Worm (Caenorhabditis elegans) whole organism, L2 larva: Measurements from ENCODE around the gene acr-25.
A peak's percentile ranks its signal among the peaks of the same experiment; 100 is the strongest.

ENCODE experiments used
- F13H6.1 ChIP-seq: sonication (generic microtip); optimal IDR thresholded peaks from 2 replicates; lab custom pipeline; 2016; ENCODE audit warnings: missing genetic modification characterization, missing compliant biosample characterization
- R02D3.7 ChIP-seq: fragments of 150-350 bp; optimal IDR thresholded peaks from 2 replicates; lab custom pipeline; 2014; ENCODE audit warnings: missing biosample characterization, missing genetic modification characterization
- aly-2 ChIP-seq: fragments of 150-350 bp; optimal IDR thresholded peaks from 2 replicates; lab custom pipeline; 2014; ENCODE audit warnings: missing biosample characterization, missing genetic modification characterization
- ama-1 ChIP-seq: fragments of 150-350 bp; optimal IDR thresholded peaks from 2 replicates; lab custom pipeline; 2018; ENCODE audit warnings: inconsistent platforms
- blmp-1 ChIP-seq: sonication (generic microtip); optimal IDR thresholded peaks from 2 replicates; lab custom pipeline; 2017; ENCODE audit warnings: missing genetic modification characterization, mild to moderate bottlenecking, missing compliant biosample characterization, antibody characterized with exemption, moderate library complexity; ENCODE audit not compliant: insufficient read depth
- ceh-16 ChIP-seq: fragments of 150-350 bp; optimal IDR thresholded peaks from 2 replicates; lab custom pipeline; 2014; ENCODE audit warnings: missing biosample characterization, missing genetic modification characterization
- crh-2 ChIP-seq: sonication (generic microtip); optimal IDR thresholded peaks from 2 replicates; lab custom pipeline; 2017; ENCODE audit warnings: missing biosample characterization, missing genetic modification characterization
- dmd-4 ChIP-seq: sonication (generic microtip); optimal IDR thresholded peaks from 2 replicates; lab custom pipeline; 2017; ENCODE audit warnings: missing biosample characterization, missing genetic modification characterization
- elt-1 ChIP-seq: fragments of 150-350 bp; optimal IDR thresholded peaks from 2 replicates; lab custom pipeline; 2014; ENCODE audit warnings: missing biosample characterization, missing genetic modification characterization
- elt-3 ChIP-seq: sonication (generic microtip); optimal IDR thresholded peaks from 2 replicates; lab custom pipeline; 2017; ENCODE audit warnings: missing biosample characterization, missing genetic modification characterization
- gmeb-1 ChIP-seq: fragments of 150-350 bp; optimal IDR thresholded peaks from 2 replicates; lab custom pipeline; 2014; ENCODE audit warnings: missing biosample characterization, missing genetic modification characterization
- lin-11 ChIP-seq: fragments of 150-350 bp; sonication (generic microtip); optimal IDR thresholded peaks from 2 replicates; lab custom pipeline; 2014; ENCODE audit warnings: missing biosample characterization, missing genetic modification characterization, inconsistent platforms, mixed read lengths
- mab-5 ChIP-seq: fragments of 150-350 bp; optimal IDR thresholded peaks from 2 replicates; lab custom pipeline; 2014; ENCODE audit warnings: missing biosample characterization, missing genetic modification characterization
- mbf-1 ChIP-seq: sonication (generic microtip); optimal IDR thresholded peaks from 2 replicates; lab custom pipeline; 2017; ENCODE audit warnings: missing biosample characterization, missing genetic modification characterization
- mdl-1 ChIP-seq, 2 experiments: fragments of 150-350 bp in 1 of 2; sonication (generic microtip) in 1 of 2; optimal IDR thresholded peaks; 2 replicates each; lab custom pipeline; 2017; ENCODE audit warnings: missing biosample characterization in 2 of 2, missing genetic modification characterization in 2 of 2
- nhr-10 ChIP-seq: sonication (generic microtip); optimal IDR thresholded peaks from 2 replicates; lab custom pipeline; 2017; ENCODE audit warnings: missing biosample characterization, missing genetic modification characterization
- nhr-11 ChIP-seq: fragments of 150-350 bp; optimal IDR thresholded peaks from 2 replicates; lab custom pipeline; 2014; ENCODE audit warnings: missing biosample characterization, missing genetic modification characterization
- nhr-12 ChIP-seq: fragments of 150-350 bp; optimal IDR thresholded peaks from 2 replicates; lab custom pipeline; 2014; ENCODE audit warnings: missing biosample characterization, missing genetic modification characterization
- nhr-129 ChIP-seq: fragments of 150-350 bp; optimal IDR thresholded peaks from 2 replicates; lab custom pipeline; 2014; ENCODE audit warnings: missing biosample characterization, missing genetic modification characterization
- nhr-23 ChIP-seq: fragments of 150-350 bp; optimal IDR thresholded peaks from 2 replicates; lab custom pipeline; 2014; ENCODE audit warnings: missing biosample characterization, missing genetic modification reagents, missing genetic modification characterization
- nhr-237 ChIP-seq: fragments of 150-350 bp; optimal IDR thresholded peaks from 2 replicates; lab custom pipeline; 2014; ENCODE audit warnings: missing biosample characterization, missing genetic modification characterization
- nhr-25 ChIP-seq: fragments of 150-350 bp; sonication (generic microtip); optimal IDR thresholded peaks from 3 replicates; lab custom pipeline; 2014; ENCODE audit warnings: missing biosample characterization, missing genetic modification characterization
- nhr-6 ChIP-seq: fragments of 150-350 bp; optimal IDR thresholded peaks from 2 replicates; lab custom pipeline; 2014; ENCODE audit warnings: missing biosample characterization, missing genetic modification characterization
- peb-1 ChIP-seq: fragments of 150-350 bp; optimal IDR thresholded peaks from 2 replicates; lab custom pipeline; 2014; ENCODE audit warnings: missing biosample characterization, missing genetic modification characterization
- sem-4 ChIP-seq: fragments of 150-350 bp; optimal IDR thresholded peaks from 2 replicates; lab custom pipeline; 2014; ENCODE audit warnings: missing biosample characterization, missing genetic modification reagents, missing genetic modification characterization
- sma-3 ChIP-seq: sonication (generic microtip); optimal IDR thresholded peaks from 2 replicates; lab custom pipeline; 2016; ENCODE audit warnings: missing genetic modification reagents, missing genetic modification characterization, missing compliant biosample characterization
- sma-9 ChIP-seq, 2 experiments: fragments of 150-350 bp in 1 of 2; sonication (generic microtip) in 1 of 2; optimal IDR thresholded peaks; 2 replicates each; lab custom pipeline; 2014 to 2016; ENCODE audit warnings: missing genetic modification characterization in 2 of 2, mild to moderate bottlenecking in 1 of 2, missing biosample characterization in 1 of 2, missing compliant biosample characterization in 1 of 2, missing genetic modification reagents in 1 of 2, moderate library complexity in 1 of 2
- snpc-4 ChIP-seq: fragments of 150-350 bp; optimal IDR thresholded peaks from 2 replicates; lab custom pipeline; 2014; ENCODE audit warnings: missing biosample characterization, missing genetic modification characterization
- unc-39 ChIP-seq: fragments of 150-350 bp; optimal IDR thresholded peaks from 2 replicates; lab custom pipeline; 2014; ENCODE audit warnings: missing biosample characterization, missing genetic modification characterization
- unc-55 ChIP-seq: fragments of 150-350 bp; sonication (generic microtip); optimal IDR thresholded peaks from 3 replicates; lab custom pipeline; 2014; ENCODE audit warnings: missing biosample characterization, missing genetic modification reagents, missing genetic modification characterization
- unc-62 ChIP-seq: fragments of 150-350 bp; optimal IDR thresholded peaks from 2 replicates; lab custom pipeline; 2014; ENCODE audit warnings: missing biosample characterization, missing genetic modification reagents, missing genetic modification characterization
- ztf-11 ChIP-seq: sonication (generic microtip); optimal IDR thresholded peaks from 2 replicates; lab custom pipeline; 2017; ENCODE audit warnings: missing biosample characterization, missing genetic modification characterization

acr-25 gene

DNA sequence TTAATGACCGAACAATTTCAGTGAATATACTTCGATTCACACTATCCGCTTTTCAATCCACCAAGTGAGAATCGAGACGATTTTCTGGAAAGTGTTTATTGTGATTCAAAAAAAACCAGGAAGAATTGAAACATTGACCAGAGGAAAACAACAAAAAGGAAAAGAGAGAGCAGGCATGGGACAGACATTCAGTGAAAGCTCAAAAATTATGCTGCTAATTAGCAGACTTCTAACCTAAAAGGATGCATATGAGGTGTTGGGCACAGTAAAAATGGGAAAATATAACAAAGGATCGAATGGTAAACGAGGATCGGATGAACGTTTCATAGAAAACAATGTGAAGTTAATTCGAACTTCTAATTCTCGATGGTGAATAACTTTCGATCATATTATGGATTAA is 46.5 kb upstream of the acr-25 start:
- TF ChIP-seq mab-5 (tag; lab: Kevin White, UChicago) (no peak), elt-1 (tag; lab: Kevin White, UChicago) (no peak), aly-2 (no peak)

DNA sequence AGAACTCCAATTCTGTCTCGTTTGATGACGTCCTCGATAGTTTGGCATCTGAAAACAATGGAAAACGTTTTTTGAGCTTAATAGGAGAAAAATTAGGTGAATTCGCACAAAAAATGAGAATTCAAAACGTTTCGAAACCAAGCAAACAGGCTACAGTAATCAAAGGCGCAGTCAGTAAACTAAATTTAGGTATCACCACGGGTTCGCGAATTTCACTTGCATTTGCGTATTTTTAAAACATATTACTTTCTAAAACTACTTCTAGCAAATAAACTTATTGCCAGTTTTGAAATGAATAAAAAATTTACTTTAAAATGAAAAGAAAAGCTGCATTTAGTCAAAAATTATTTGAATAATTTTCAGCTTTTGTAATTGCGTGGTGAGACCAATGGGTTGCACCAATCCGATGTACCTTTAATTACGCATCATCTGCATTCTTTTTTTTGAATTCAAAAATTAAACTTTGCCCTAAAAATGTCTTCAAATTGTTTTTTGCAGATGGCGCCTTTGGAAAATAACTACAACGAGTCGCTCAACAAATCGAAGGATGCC is 45.0 kb upstream of the acr-25 start, which contains the start of the genes Y73B6BL.23 and htp-2:
Y73B6BL.23 (minus strand) TSS at position 51 of the 552 bp plus-strand sequence.
htp-2 (plus strand) TSS at position 492 of the 552 bp plus-strand sequence.
- no peak for TF ChIP-seq peb-1 (tag; lab: Kevin White, UChicago)
- no peak for TF ChIP-seq ztf-11 (tag; lab: Kevin White, UChicago)
- TF ChIP-seq elt-3 (tag; lab: Kevin White, UChicago), result no peak
- no peak for TF ChIP-seq F13H6.1
- no peak for TF ChIP-seq snpc-4
- no peak for TF ChIP-seq mdl-1 (tag; optimal IDR thresholded peaks at IDR 0.05; lab: Kevin White, UChicago)
- no peak for TF ChIP-seq nhr-12 (tag; lab: Kevin White, UChicago)
- TF ChIP-seq unc-39 (tag; lab: Kevin White, UChicago), result no peak

DNA sequence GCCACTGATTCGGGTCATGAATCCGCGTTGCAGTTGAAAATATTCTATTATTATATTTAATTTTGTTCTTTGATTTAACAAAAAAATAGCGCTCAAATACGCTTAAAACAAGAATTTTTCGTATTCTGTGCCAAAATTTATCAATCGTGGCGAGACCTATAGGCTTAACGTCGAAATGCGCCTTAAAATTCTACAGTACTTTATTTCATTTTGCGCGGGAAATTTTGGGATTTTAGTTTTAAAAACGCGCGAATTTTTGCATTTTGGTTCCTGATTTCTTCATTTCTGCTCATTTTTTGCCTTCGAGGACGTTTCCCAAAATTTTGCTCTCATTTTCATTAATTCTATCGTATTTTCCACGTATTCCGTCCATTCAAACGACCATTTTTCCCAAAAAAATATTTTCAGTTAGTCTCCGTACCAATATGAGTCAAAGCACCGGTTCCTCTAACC is 42.9 kb upstream of the acr-25 start, which contains the start of gene puf-11:
puf-11 (plus strand) TSS at position 403 of the 453 bp plus-strand sequence.
- TF ChIP-seq nhr-25 (tag; lab: Kevin White, UChicago), result no peak
- TF ChIP-seq R02D3.7, result no peak
- TF ChIP-seq nhr-11 (tag; lab: Kevin White, UChicago), result no peak
- no peak for TF ChIP-seq unc-62
- no peak for TF ChIP-seq nhr-129 (tag; lab: Kevin White, UChicago)
- TF ChIP-seq unc-55 (GFP tag; lab: Kevin White, UChicago), result no peak
- TF ChIP-seq blmp-1, result no peak
- no peak for TF ChIP-seq nhr-12 (tag; lab: Kevin White, UChicago)
- no peak for TF ChIP-seq nhr-6 (tag; lab: Kevin White, UChicago)
- TF ChIP-seq mab-5 (tag; lab: Kevin White, UChicago), result no peak
- no peak for TF ChIP-seq peb-1 (tag; lab: Kevin White, UChicago)
- TF ChIP-seq unc-39 (tag; lab: Kevin White, UChicago), result no peak

DNA sequence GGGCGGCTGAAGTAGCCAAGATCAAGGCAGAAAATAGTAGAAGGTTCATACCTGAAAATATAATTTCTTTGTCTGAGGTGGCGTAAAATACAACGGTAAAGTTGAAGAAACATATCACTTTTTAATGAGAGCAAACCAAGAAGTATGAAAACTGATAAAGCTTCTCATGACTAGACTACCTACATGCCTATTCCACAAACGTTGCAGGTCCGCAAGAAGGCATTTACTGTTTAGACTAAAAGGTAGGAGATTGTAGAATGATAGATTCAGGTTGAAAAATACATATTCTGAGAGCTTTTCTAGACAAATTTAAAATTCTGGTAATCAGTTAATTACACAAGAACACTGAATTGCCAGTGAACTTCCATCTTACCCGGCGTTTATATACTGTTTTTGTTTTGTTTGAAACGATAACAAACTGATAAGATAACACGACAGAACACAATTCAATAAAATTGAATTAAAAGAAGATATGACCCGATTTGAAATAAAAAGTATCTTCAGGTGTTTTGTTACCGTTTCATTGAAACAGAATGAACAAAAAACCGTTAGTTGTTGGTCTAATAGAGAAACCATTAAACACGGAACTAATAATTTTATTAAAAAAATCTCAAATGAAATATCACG is 37.9 kb upstream of the acr-25 start, which contains the start of gene acp-6:
acp-6 (minus strand) TSS at position 51 of the 627 bp plus-strand sequence.
- TF ChIP-seq gmeb-1 (tag; lab: Kevin White, UChicago), result no peak
- no peak for TF ChIP-seq nhr-237 (tag; lab: Kevin White, UChicago)
- TF ChIP-seq ama-1 (lab: Kevin White, UChicago), result no peak
- no peak for TF ChIP-seq peb-1 (tag; lab: Kevin White, UChicago)
- TF ChIP-seq ceh-16 (tag; lab: Kevin White, UChicago), result no peak
- TF ChIP-seq nhr-12 (tag; lab: Kevin White, UChicago), result no peak
- no peak for TF ChIP-seq mbf-1
- TF ChIP-seq elt-1 (tag; lab: Kevin White, UChicago), result no peak
- no peak for TF ChIP-seq sem-4
- no peak for TF ChIP-seq elt-3 (tag; lab: Kevin White, UChicago)
- no peak for TF ChIP-seq nhr-129 (tag; lab: Kevin White, UChicago)
- no peak for TF ChIP-seq nhr-11 (tag; lab: Kevin White, UChicago)
- no peak for TF ChIP-seq sma-3 (GFP tag; lab: Kevin White, UChicago)
- no peak for TF ChIP-seq mdl-1 (tag; optimal IDR thresholded peaks at IDR 0.05; lab: Kevin White, UChicago)
- no peak for TF ChIP-seq nhr-23
- TF ChIP-seq dmd-4 (tag; lab: Kevin White, UChicago), result no peak

DNA sequence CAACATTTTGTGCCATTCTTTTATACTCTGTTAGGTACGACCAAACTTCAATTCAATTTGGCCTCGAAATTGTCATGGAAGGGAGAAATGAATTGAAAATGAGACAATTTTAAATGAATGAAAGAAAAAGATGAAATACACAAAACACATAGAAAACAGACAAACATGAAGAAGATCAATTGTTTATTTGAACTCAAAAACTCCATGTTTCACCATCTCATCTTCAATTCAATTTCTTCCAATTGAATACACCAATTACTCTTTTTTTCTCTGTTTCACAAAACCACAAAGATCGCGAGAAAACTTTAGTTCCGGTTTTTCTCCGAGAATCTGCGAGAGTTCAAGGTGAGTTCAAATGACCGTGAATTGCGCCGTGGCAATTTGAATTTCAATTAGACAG is 36.9 kb upstream of the acr-25 start:
- TF ChIP-seq unc-55 (GFP tag; lab: Kevin White, UChicago), result peak; percentile 57
- TF ChIP-seq blmp-1, result no peak
- TF ChIP-seq sem-4, result no peak
- TF ChIP-seq sma-9 (GFP tag; optimal IDR thresholded peaks at IDR 0.05; lab: Kevin White, UChicago), result peak; percentile 29
- TF ChIP-seq sma-9 (tag; optimal IDR thresholded peaks at IDR 0.05; lab: Kevin White, UChicago), result no peak
- peak; percentile 58 for TF ChIP-seq nhr-25 (tag; lab: Kevin White, UChicago)
- TF ChIP-seq unc-62, result no peak

DNA sequence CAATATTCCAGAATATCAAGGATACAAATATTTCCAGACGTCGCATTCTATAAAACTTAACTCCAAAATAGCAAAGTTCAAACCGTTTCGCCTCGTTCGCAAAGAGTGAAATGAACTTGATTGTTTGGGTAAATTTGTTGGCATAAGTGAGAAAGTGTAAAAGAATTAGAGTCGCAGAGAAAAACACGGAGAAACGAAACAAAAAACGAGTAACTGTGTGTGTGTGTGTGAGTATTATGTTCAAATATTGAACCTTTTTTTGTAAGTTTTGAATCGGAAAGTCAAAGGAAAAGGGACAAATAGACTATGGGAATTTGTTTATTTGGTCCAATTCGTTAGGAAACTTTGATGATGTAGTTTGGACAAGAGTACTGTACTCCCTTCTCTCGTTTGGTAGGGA is 32.5 kb upstream of the acr-25 start, which contains the start of gene acp-7:
acp-7 (minus strand) TSS at position 101 of the 400 bp plus-strand sequence.
- TF ChIP-seq blmp-1 (no peak), lin-11 (no peak), elt-3 (tag; lab: Kevin White, UChicago) (no peak), crh-2 (tag; lab: Kevin White, UChicago) (no peak), nhr-10 (tag; lab: Kevin White, UChicago) (no peak)
- TF ChIP-seq, all 48 proteins: peak for 0
